Worm (Caenorhabditis elegans) whole organism, late embryonic: ENCODE data around the gene grd-7.

Experiments
- C38D4.7 ChIP-seq: fragments of 200-800 bp; sonication (Bioruptor generic); optimal IDR thresholded peaks from 2 replicates; lab custom pipeline; 2018; ENCODE audit warnings: mild to moderate bottlenecking, missing genetic modification characterization, moderate library complexity, missing compliant biosample characterization
- T23F11.4 ChIP-seq: fragments of 200-800 bp; sonication (Bioruptor generic); optimal IDR thresholded peaks from 2 replicates; lab custom pipeline; 2018; ENCODE audit warnings: mild to moderate bottlenecking, missing genetic modification characterization, missing compliant biosample characterization
- Y22D7AL.16 ChIP-seq: sonication (generic microtip); optimal IDR thresholded peaks from 2 replicates; lab custom pipeline; 2016; ENCODE audit warnings: missing genetic modification characterization, missing compliant biosample characterization
- ahr-1 ChIP-seq: sonication (generic microtip); optimal IDR thresholded peaks from 2 replicates; lab custom pipeline; 2016; ENCODE audit warnings: missing genetic modification characterization, missing compliant biosample characterization
- ceh-14 ChIP-seq: sonication (generic microtip); optimal IDR thresholded peaks from 2 replicates; lab custom pipeline; 2016; ENCODE audit warnings: missing genotype, missing genetic modification characterization, missing compliant biosample characterization
- ceh-18 ChIP-seq: sonication (generic microtip); optimal IDR thresholded peaks from 2 replicates; lab custom pipeline; 2016; ENCODE audit warnings: missing genetic modification characterization, missing compliant biosample characterization
- ceh-19 ChIP-seq: fragments of 200-800 bp; sonication (Bioruptor generic); optimal IDR thresholded peaks from 2 replicates; lab custom pipeline; 2018; ENCODE audit warnings: mild to moderate bottlenecking, missing genetic modification characterization, missing compliant biosample characterization
- ceh-22 ChIP-seq: sonication (generic microtip); optimal IDR thresholded peaks from 2 replicates; lab custom pipeline; 2017; ENCODE audit warnings: missing biosample characterization, missing genetic modification characterization
- ceh-31 ChIP-seq: sonication (generic microtip); optimal IDR thresholded peaks from 2 replicates; lab custom pipeline; 2016; ENCODE audit warnings: missing genetic modification characterization, missing compliant biosample characterization
- ceh-34 ChIP-seq: sonication (generic microtip); optimal IDR thresholded peaks from 2 replicates; lab custom pipeline; 2016; ENCODE audit warnings: mild to moderate bottlenecking, missing genetic modification characterization, missing compliant biosample characterization
- ceh-6 ChIP-seq: fragments of 200-800 bp; sonication (Bioruptor generic); optimal IDR thresholded peaks from 2 replicates; lab custom pipeline; 2018; ENCODE audit warnings: mild to moderate bottlenecking, missing genetic modification characterization, missing compliant biosample characterization
- che-1 ChIP-seq: sonication (generic microtip); optimal IDR thresholded peaks from 2 replicates; lab custom pipeline; 2016; ENCODE audit warnings: mild to moderate bottlenecking, missing genetic modification characterization, missing compliant biosample characterization
- dmd-4 ChIP-seq: sonication (generic microtip); optimal IDR thresholded peaks from 2 replicates; lab custom pipeline; 2016; ENCODE audit warnings: borderline replicate concordance, missing genetic modification characterization, missing compliant biosample characterization
- dve-1 ChIP-seq: sonication (generic microtip); optimal IDR thresholded peaks from 2 replicates; lab custom pipeline; 2017; ENCODE audit warnings: antibody characterized with exemption, mild to moderate bottlenecking, missing genetic modification characterization, missing compliant biosample characterization
- elt-2 ChIP-seq: sonication (generic microtip); optimal IDR thresholded peaks from 2 replicates; lab custom pipeline; 2016; ENCODE audit warnings: missing genetic modification reagents, missing genetic modification characterization, missing compliant biosample characterization
- elt-4 ChIP-seq: sonication (generic microtip); optimal IDR thresholded peaks from 2 replicates; lab custom pipeline; 2016; ENCODE audit warnings: missing genetic modification characterization, missing compliant biosample characterization
- eyg-1 ChIP-seq: sonication (generic microtip); optimal IDR thresholded peaks from 2 replicates; lab custom pipeline; 2016; ENCODE audit warnings: missing genotype, missing genetic modification characterization, missing compliant biosample characterization
- fax-1 ChIP-seq: sonication (generic microtip); optimal IDR thresholded peaks from 2 replicates; lab custom pipeline; 2016; ENCODE audit warnings: missing genotype, missing genetic modification characterization, missing compliant biosample characterization
- fkh-10 ChIP-seq: fragments of 150-350 bp; optimal IDR thresholded peaks from 2 replicates; lab custom pipeline; 2014; ENCODE audit warnings: missing biosample characterization, missing genetic modification reagents, missing genetic modification characterization
- fkh-6 ChIP-seq: sonication (generic microtip); optimal IDR thresholded peaks from 2 replicates; lab custom pipeline; 2016; ENCODE audit warnings: missing genetic modification characterization, missing compliant biosample characterization
- hlh-8 ChIP-seq: sonication (generic microtip); optimal IDR thresholded peaks from 2 replicates; lab custom pipeline; 2016; ENCODE audit warnings: missing genotype, missing genetic modification characterization, missing compliant biosample characterization
- mec-3 ChIP-seq: sonication (generic microtip); optimal IDR thresholded peaks from 2 replicates; lab custom pipeline; 2016; ENCODE audit warnings: borderline replicate concordance, missing genetic modification characterization, missing compliant biosample characterization
- odd-2 ChIP-seq: sonication (generic microtip); optimal IDR thresholded peaks from 2 replicates; lab custom pipeline; 2017; ENCODE audit warnings: antibody characterized with exemption, mild to moderate bottlenecking, missing genetic modification characterization, missing compliant biosample characterization
- pag-3 ChIP-seq: sonication (generic microtip); optimal IDR thresholded peaks from 2 replicates; lab custom pipeline; 2016; ENCODE audit warnings: missing compliant biosample characterization, missing genetic modification characterization, borderline replicate concordance
- pat-9 ChIP-seq: fragments of 200-800 bp; sonication (Bioruptor generic); optimal IDR thresholded peaks from 2 replicates; lab custom pipeline; 2018; ENCODE audit warnings: mild to moderate bottlenecking, missing genetic modification characterization, moderate library complexity, missing compliant biosample characterization
- pha-2 ChIP-seq: sonication (generic microtip); optimal IDR thresholded peaks from 2 replicates; lab custom pipeline; 2017; ENCODE audit warnings: mild to moderate bottlenecking, missing genetic modification characterization, missing compliant biosample characterization
- pha-4 ChIP-seq: fragments of 150-350 bp; optimal IDR thresholded peaks from 2 replicates; lab custom pipeline; 2018; ENCODE audit warnings: missing biosample characterization, missing genetic modification reagents, missing genetic modification characterization
- pros-1 ChIP-seq: fragments of 150-350 bp; optimal IDR thresholded peaks from 2 replicates; lab custom pipeline; 2014; ENCODE audit warnings: missing biosample characterization, missing genetic modification reagents, missing genetic modification characterization
- rnt-1 ChIP-seq: sonication (generic microtip); optimal IDR thresholded peaks from 2 replicates; lab custom pipeline; 2016; ENCODE audit warnings: missing genetic modification characterization, missing compliant biosample characterization
- sdc-2 ChIP-seq: sonication (generic microtip); optimal IDR thresholded peaks from 2 replicates; lab custom pipeline; 2016; ENCODE audit warnings: missing genotype, missing genetic modification characterization, missing compliant biosample characterization
- sox-4 ChIP-seq: sonication (generic microtip); optimal IDR thresholded peaks from 2 replicates; lab custom pipeline; 2017; ENCODE audit warnings: mild to moderate bottlenecking, missing genetic modification characterization, inconsistent platforms, missing compliant biosample characterization
- tbx-2 ChIP-seq: sonication (generic microtip); optimal IDR thresholded peaks from 2 replicates; lab custom pipeline; 2016; ENCODE audit warnings: missing genetic modification characterization, missing compliant biosample characterization
- ttx-3 ChIP-seq: sonication (generic microtip); optimal IDR thresholded peaks from 2 replicates; lab custom pipeline; 2016; ENCODE audit warnings: missing genetic modification reagents, missing genetic modification characterization, missing compliant biosample characterization
- unc-42 ChIP-seq: sonication (generic microtip); optimal IDR thresholded peaks from 2 replicates; lab custom pipeline; 2016; ENCODE audit warnings: missing genotype, missing genetic modification characterization, missing compliant biosample characterization
- zip-5 ChIP-seq: sonication (generic microtip); optimal IDR thresholded peaks from 2 replicates; lab custom pipeline; 2016; ENCODE audit warnings: missing genetic modification characterization, missing compliant biosample characterization
- ztf-16 ChIP-seq: sonication (generic microtip); optimal IDR thresholded peaks from 2 replicates; lab custom pipeline; 2017; ENCODE audit warnings: missing genetic modification characterization, missing compliant biosample characterization

The grd-7 gene

ce11 chrX:7278095-7278494, 8.8 kb upstream of the grd-7 start:
- no peak for TF ChIP-seq ceh-6 (GFP tag; lab: Kevin White, UChicago)
- TF ChIP-seq pag-3 (tag; lab: Kevin White, UChicago), result no peak
- TF ChIP-seq hlh-8 (tag; lab: Kevin White, UChicago), result no peak
- TF ChIP-seq mec-3 (tag; lab: Kevin White, UChicago), result no peak
- no peak for TF ChIP-seq T23F11.4 (GFP tag; lab: Kevin White, UChicago)
- TF ChIP-seq sdc-2 (tag; lab: Kevin White, UChicago), result no peak
- TF ChIP-seq ttx-3 (tag; lab: Kevin White, UChicago), result no peak
- no peak for TF ChIP-seq sox-4 (tag; lab: Kevin White, UChicago)
- TF ChIP-seq ceh-18 (tag; lab: Kevin White, UChicago), result no peak
- no peak for TF ChIP-seq elt-4 (tag; lab: Kevin White, UChicago)
- TF ChIP-seq ceh-31 (tag; lab: Kevin White, UChicago), result no peak
- no peak for TF ChIP-seq rnt-1 (tag; lab: Kevin White, UChicago)
- no peak for TF ChIP-seq pat-9

- TF ChIP-seq Y22D7AL.16 (tag; lab: Kevin White, UChicago) (no peak), sox-4 (tag; lab: Kevin White, UChicago) (no peak), fax-1 (tag; lab: Kevin White, UChicago) (no peak), eyg-1 (no peak), pros-1 (no peak), hlh-8 (tag; lab: Kevin White, UChicago) (no peak), elt-4 (tag; lab: Kevin White, UChicago) (no peak), che-1 (tag; lab: Kevin White, UChicago) (no peak), ceh-14 (tag; lab: Kevin White, UChicago) (no peak)
Measured at ce11 chrX:7271968-7272367, 2.7 kb upstream of the grd-7 start, which contains the start of gene F46H5.11. Gene F46H5.11 (minus strand): TSS chrX:7272068.

ce11 chrX:7268965-7269364, 314 bp downstream of the grd-7 start:
- no peak for TF ChIP-seq odd-2 (tag; lab: Kevin White, UChicago)
- no peak for TF ChIP-seq hlh-8 (tag; lab: Kevin White, UChicago)
- TF ChIP-seq eyg-1, result no peak
- TF ChIP-seq mec-3 (tag; lab: Kevin White, UChicago), result no peak
- no peak for TF ChIP-seq ceh-34 (tag; lab: Kevin White, UChicago)
- TF ChIP-seq pat-9, result no peak
- no peak for TF ChIP-seq ceh-19 (GFP tag; lab: Kevin White, UChicago)
- TF ChIP-seq ceh-22 (tag; lab: Kevin White, UChicago), result no peak
- TF ChIP-seq elt-2 (tag; lab: Kevin White, UChicago), result no peak
- TF ChIP-seq Y22D7AL.16 (tag; lab: Kevin White, UChicago), result no peak
- no peak for TF ChIP-seq dmd-4
- no peak for TF ChIP-seq pha-2 (tag; lab: Kevin White, UChicago)
- TF ChIP-seq sox-4 (tag; lab: Kevin White, UChicago), result no peak
- no peak for TF ChIP-seq ttx-3 (tag; lab: Kevin White, UChicago)
- TF ChIP-seq tbx-2 (tag; lab: Kevin White, UChicago), result no peak
- no peak for TF ChIP-seq ztf-16 (tag; lab: Kevin White, UChicago)
- TF ChIP-seq fkh-10 (GFP tag; lab: Kevin White, UChicago), result no peak
- no peak for TF ChIP-seq pha-4 (tag; lab: Kevin White, UChicago)

- TF ChIP-seq C38D4.7 (GFP tag; lab: Kevin White, UChicago) (no peak), rnt-1 (tag; lab: Kevin White, UChicago) (no peak), ahr-1 (tag; lab: Kevin White, UChicago) (no peak), unc-42 (tag; lab: Kevin White, UChicago) (no peak), zip-5 (tag; lab: Kevin White, UChicago) (no peak), fkh-6 (tag; lab: Kevin White, UChicago) (no peak), dve-1 (tag; lab: Kevin White, UChicago) (no peak)
Measured at ce11 chrX:7265348-7265747, 3.9 kb downstream of the grd-7 start, which contains the start of gene F46H5.2. Gene F46H5.2 (plus strand): TSS chrX:7265648.
